Worm (Caenorhabditis elegans) whole organism, L2 larva: ENCODE data around the gene nadk-1.

Source experiments
- R02D3.7 ChIP-seq: fragments of 150-350 bp; optimal IDR thresholded peaks from 2 replicates; lab custom pipeline; 2014; ENCODE audit warnings: missing biosample characterization, missing genetic modification characterization
- Y55F3AM.14 ChIP-seq: fragments of 200-800 bp; sonication (Bioruptor generic); optimal IDR thresholded peaks from 2 replicates; lab custom pipeline; 2018; ENCODE audit warnings: mild to moderate bottlenecking, missing genetic modification characterization, missing compliant biosample characterization
- ama-1 ChIP-seq: fragments of 150-350 bp; optimal IDR thresholded peaks from 2 replicates; lab custom pipeline; 2018; ENCODE audit warnings: inconsistent platforms
- lsy-2 ChIP-seq, 2 experiments: fragments of 150-350 bp in 1 of 2; sonication (generic microtip) in 1 of 2; optimal IDR thresholded peaks; 2 replicates each; lab custom pipeline; 2014 to 2017; ENCODE audit warnings: missing biosample characterization in 2 of 2, missing genetic modification characterization in 2 of 2

DNA sequence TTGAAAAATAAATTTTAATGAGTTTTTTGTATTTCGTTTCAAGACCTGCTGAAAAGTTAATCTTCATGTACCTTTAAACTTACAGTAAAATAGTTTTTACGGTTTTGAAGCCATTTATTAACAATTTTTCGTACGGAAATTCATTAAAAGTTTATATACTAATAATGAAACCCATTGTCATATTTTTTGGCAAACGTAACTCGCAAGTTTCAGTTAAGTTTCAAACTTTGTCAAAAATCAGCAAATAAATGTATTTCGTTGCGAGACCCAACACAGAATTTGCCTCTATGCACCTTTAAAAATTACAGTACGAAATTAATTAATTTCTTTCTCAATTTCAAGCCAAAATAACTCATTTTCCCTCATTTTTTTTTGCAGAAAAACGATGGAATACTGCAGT, 36.3 kb upstream of the nadk-1 start, which contains the start of gene jtr-1:
- no peak for TF ChIP-seq Y55F3AM.14 (GFP tag; lab: Kevin White, UChicago)
- no peak for TF ChIP-seq ama-1 (lab: Kevin White, UChicago)
- no peak for TF ChIP-seq R02D3.7 (tag; lab: Kevin White, UChicago)
- no peak for TF ChIP-seq lsy-2 (tag; optimal IDR thresholded peaks at IDR 0.05; lab: Kevin White, UChicago)
